Worm (Caenorhabditis elegans): ENCODE results near the gene srbc-79.

- TF ChIP-seq skn-1 (tag; optimal IDR thresholded peaks at IDR 0.05), result no peak
- TF ChIP-seq pha-4 (tag; optimal IDR thresholded peaks at IDR 0.05), result no peak
Observed at ce11 chrV:20504997-20505396, 12.7 kb upstream of the srbc-79 start, which contains the start of gene Y38H6C.4.
